Worm (Caenorhabditis elegans): ENCODE measurements around the gene K09F6.10.

- no peak for TF ChIP-seq gmeb-1 (tag; optimal IDR thresholded peaks at IDR 0.05)
- no peak for TF ChIP-seq nhr-21 (tag; optimal IDR thresholded peaks at IDR 0.05)
- TF ChIP-seq skn-1 (tag; optimal IDR thresholded peaks at IDR 0.05), result no peak
- TF ChIP-seq fos-1 (tag; optimal IDR thresholded peaks at IDR 0.05), result no peak
Observed at ce11 chrII:2288798-2289197, at the start of gene K09F6.10, which contains the start of gene K09F6.13.

Measured in whole organism, L2 larva.